Fruit fly (Drosophila melanogaster) whole organism, pupa: Measurements from ENCODE around the gene Send2.

ENCODE experiments used
- CG12605 ChIP-seq: fragments of 200-800 bp; sonication (Bioruptor generic); IDR thresholded peaks from 2 replicates; pipeline ENCODE4 v1.3.6; 2022; ENCODE audit warnings: missing biosample characterization, missing genetic modification characterization
- CG13204 ChIP-seq: fragments of 200-800 bp; sonication (Bioruptor generic); optimal IDR thresholded peaks from 2 replicates; lab custom pipeline; 2018; ENCODE audit warnings: missing biosample characterization, mild to moderate bottlenecking, missing genetic modification characterization, moderate library complexity
- CG14655 ChIP-seq: fragments of 200-800 bp; sonication (Bioruptor generic); optimal IDR thresholded peaks from 3 replicates; lab custom pipeline; 2017; ENCODE audit warnings: mild to moderate bottlenecking, missing biosample characterization, missing genetic modification reagents, missing genetic modification characterization
- CG15710 ChIP-seq: fragments of 200-800 bp; sonication (Bioruptor generic); optimal IDR thresholded peaks from 2 replicates; lab custom pipeline; 2018; ENCODE audit warnings: missing biosample characterization, mild to moderate bottlenecking, missing genetic modification characterization, moderate library complexity
- CG17806 ChIP-seq: fragments of 200-800 bp; sonication (Bioruptor generic); optimal IDR thresholded peaks from 2 replicates; lab custom pipeline; 2018; ENCODE audit warnings: missing biosample characterization, mild to moderate bottlenecking, missing genetic modification characterization, moderate library complexity
- CG8301 ChIP-seq: fragments of 200-800 bp; sonication (Bioruptor generic); optimal IDR thresholded peaks from 2 replicates; lab custom pipeline; 2018; ENCODE audit warnings: missing biosample characterization, mild to moderate bottlenecking, missing genetic modification characterization
- EcR ChIP-seq: fragments of 200-800 bp; sonication (Bioruptor generic); optimal IDR thresholded peaks from 3 replicates; lab custom pipeline; 2019; ENCODE audit warnings: missing biosample characterization, missing genetic modification characterization, mild to moderate bottlenecking, moderate library complexity, missing genetic modification reagents
- Ets98B ChIP-seq: fragments of 200-800 bp; sonication (Bioruptor generic); IDR thresholded peaks from 2 replicates; pipeline ENCODE4 v1.3.6; 2022; ENCODE audit warnings: missing biosample characterization, missing genetic modification characterization
- Snoo ChIP-seq: fragments of 200-800 bp; sonication (Bioruptor generic); optimal IDR thresholded peaks from 3 replicates; lab custom pipeline; 2017; ENCODE audit warnings: missing biosample characterization, mild to moderate bottlenecking, missing genetic modification characterization, inconsistent platforms
- fd96Ca ChIP-seq: fragments of 200-800 bp; sonication (Bioruptor generic); IDR thresholded peaks from 3 replicates; pipeline ENCODE4 v1.3.6; 2022; ENCODE audit warnings: missing biosample characterization, missing genetic modification characterization
- gl ChIP-seq: fragments of 200-800 bp; sonication (Bioruptor generic); optimal IDR thresholded peaks from 2 replicates; lab custom pipeline; 2018; ENCODE audit warnings: missing biosample characterization, mild to moderate bottlenecking, missing genetic modification characterization

dm6 chr2L:14318600-14318999 lies 27.9 kb downstream of the Send2 start:
- no peak for TF ChIP-seq CG8301 (tag; lab: Kevin White, UChicago)
- no peak for TF ChIP-seq CG15710 (tag; lab: Kevin White, UChicago)
- TF ChIP-seq Ets98B: peak; percentile 79
- no peak for TF ChIP-seq fd96Ca (GFP tag; lab: Robert Waterston, UW)
- TF ChIP-seq EcR (GFP tag; lab: Kevin White, UChicago): no peak
- no peak for TF ChIP-seq gl (tag; lab: Kevin White, UChicago)
- TF ChIP-seq CG17806 (tag; lab: Kevin White, UChicago): no peak
- TF ChIP-seq CG12605 (GFP tag; lab: Robert Waterston, UW): peak; percentile 27; the same call in 1 of the 2 replicates
- no peak for TF ChIP-seq CG13204 (GFP tag; lab: Kevin White, UChicago)
- no peak for TF ChIP-seq Snoo (tag; lab: Kevin White, UChicago)
- no peak for TF ChIP-seq CG14655 (GFP tag; lab: Kevin White, UChicago)
